Worm (Caenorhabditis elegans) whole organism, late embryonic: ENCODE results near the gene T02H6.7.

Experiments
- C38D4.7 ChIP-seq: fragments of 200-800 bp; sonication (Bioruptor generic); optimal IDR thresholded peaks from 2 replicates; lab custom pipeline; 2018; ENCODE audit warnings: mild to moderate bottlenecking, missing genetic modification characterization, moderate library complexity, missing compliant biosample characterization
- T23F11.4 ChIP-seq: fragments of 200-800 bp; sonication (Bioruptor generic); optimal IDR thresholded peaks from 2 replicates; lab custom pipeline; 2018; ENCODE audit warnings: mild to moderate bottlenecking, missing genetic modification characterization, missing compliant biosample characterization
- ama-1 ChIP-seq: fragments of 150-350 bp; optimal IDR thresholded peaks from 2 replicates; lab custom pipeline; 2014
- ceh-14 ChIP-seq: sonication (generic microtip); optimal IDR thresholded peaks from 2 replicates; lab custom pipeline; 2016; ENCODE audit warnings: missing genotype, missing genetic modification characterization, missing compliant biosample characterization
- ceh-18 ChIP-seq: sonication (generic microtip); optimal IDR thresholded peaks from 2 replicates; lab custom pipeline; 2016; ENCODE audit warnings: missing genetic modification characterization, missing compliant biosample characterization
- ceh-22 ChIP-seq: sonication (generic microtip); optimal IDR thresholded peaks from 2 replicates; lab custom pipeline; 2017; ENCODE audit warnings: missing biosample characterization, missing genetic modification characterization
- ceh-30 ChIP-seq: fragments of 150-350 bp; optimal IDR thresholded peaks from 2 replicates; lab custom pipeline; 2014; ENCODE audit warnings: missing biosample characterization, missing genetic modification characterization
- ceh-31 ChIP-seq: sonication (generic microtip); optimal IDR thresholded peaks from 2 replicates; lab custom pipeline; 2016; ENCODE audit warnings: missing genetic modification characterization, missing compliant biosample characterization
- dmd-4 ChIP-seq: sonication (generic microtip); optimal IDR thresholded peaks from 2 replicates; lab custom pipeline; 2016; ENCODE audit warnings: borderline replicate concordance, missing genetic modification characterization, missing compliant biosample characterization
- dve-1 ChIP-seq: sonication (generic microtip); optimal IDR thresholded peaks from 2 replicates; lab custom pipeline; 2017; ENCODE audit warnings: antibody characterized with exemption, mild to moderate bottlenecking, missing genetic modification characterization, missing compliant biosample characterization
- elt-2 ChIP-seq: sonication (generic microtip); optimal IDR thresholded peaks from 2 replicates; lab custom pipeline; 2016; ENCODE audit warnings: missing genetic modification reagents, missing genetic modification characterization, missing compliant biosample characterization
- fkh-10 ChIP-seq: fragments of 150-350 bp; optimal IDR thresholded peaks from 2 replicates; lab custom pipeline; 2014; ENCODE audit warnings: missing biosample characterization, missing genetic modification reagents, missing genetic modification characterization
- fkh-6 ChIP-seq: sonication (generic microtip); optimal IDR thresholded peaks from 2 replicates; lab custom pipeline; 2016; ENCODE audit warnings: missing genetic modification characterization, missing compliant biosample characterization
- hlh-6 ChIP-seq: sonication (generic microtip); optimal IDR thresholded peaks from 2 replicates; lab custom pipeline; 2016; ENCODE audit warnings: missing genotype, missing genetic modification characterization, missing compliant biosample characterization
- hlh-8 ChIP-seq: sonication (generic microtip); optimal IDR thresholded peaks from 2 replicates; lab custom pipeline; 2016; ENCODE audit warnings: missing genotype, missing genetic modification characterization, missing compliant biosample characterization
- madf-2 ChIP-seq: sonication (generic microtip); optimal IDR thresholded peaks from 2 replicates; lab custom pipeline; 2017; ENCODE audit warnings: missing genetic modification characterization, missing compliant biosample characterization
- mec-3 ChIP-seq: sonication (generic microtip); optimal IDR thresholded peaks from 2 replicates; lab custom pipeline; 2016; ENCODE audit warnings: borderline replicate concordance, missing genetic modification characterization, missing compliant biosample characterization
- nfya-1 ChIP-seq: sonication (generic microtip); optimal IDR thresholded peaks from 2 replicates; lab custom pipeline; 2017; ENCODE audit warnings: missing genetic modification characterization, mild to moderate bottlenecking, missing compliant biosample characterization, antibody characterized with exemption, moderate library complexity
- nhr-11 ChIP-seq: fragments of 150-350 bp; optimal IDR thresholded peaks from 2 replicates; lab custom pipeline; 2014; ENCODE audit warnings: missing biosample characterization, missing genetic modification characterization
- npax-4 ChIP-seq: sonication (generic microtip); optimal IDR thresholded peaks from 2 replicates; lab custom pipeline; 2016; ENCODE audit warnings: missing genetic modification characterization, missing compliant biosample characterization
- pat-9 ChIP-seq: fragments of 200-800 bp; sonication (Bioruptor generic); optimal IDR thresholded peaks from 2 replicates; lab custom pipeline; 2018; ENCODE audit warnings: mild to moderate bottlenecking, missing genetic modification characterization, moderate library complexity, missing compliant biosample characterization
- pha-4 ChIP-seq: fragments of 150-350 bp; optimal IDR thresholded peaks from 2 replicates; lab custom pipeline; 2018; ENCODE audit warnings: missing biosample characterization, missing genetic modification reagents, missing genetic modification characterization
- pros-1 ChIP-seq: fragments of 150-350 bp; optimal IDR thresholded peaks from 2 replicates; lab custom pipeline; 2014; ENCODE audit warnings: missing biosample characterization, missing genetic modification reagents, missing genetic modification characterization
- rnt-1 ChIP-seq: sonication (generic microtip); optimal IDR thresholded peaks from 2 replicates; lab custom pipeline; 2016; ENCODE audit warnings: missing genetic modification characterization, missing compliant biosample characterization
- sdc-2 ChIP-seq: sonication (generic microtip); optimal IDR thresholded peaks from 2 replicates; lab custom pipeline; 2016; ENCODE audit warnings: missing genotype, missing genetic modification characterization, missing compliant biosample characterization
- sox-4 ChIP-seq: sonication (generic microtip); optimal IDR thresholded peaks from 2 replicates; lab custom pipeline; 2017; ENCODE audit warnings: mild to moderate bottlenecking, missing genetic modification characterization, inconsistent platforms, missing compliant biosample characterization
- tbx-7 ChIP-seq: sonication (generic microtip); optimal IDR thresholded peaks from 2 replicates; lab custom pipeline; 2016; ENCODE audit warnings: missing genotype, missing genetic modification characterization, missing compliant biosample characterization
- unc-42 ChIP-seq: sonication (generic microtip); optimal IDR thresholded peaks from 2 replicates; lab custom pipeline; 2016; ENCODE audit warnings: missing genotype, missing genetic modification characterization, missing compliant biosample characterization
- unc-55 ChIP-seq: sonication (generic microtip); optimal IDR thresholded peaks from 2 replicates; lab custom pipeline; 2017; ENCODE audit warnings: missing biosample characterization, missing genetic modification reagents, missing genetic modification characterization

T02H6.7 gene

DNA sequence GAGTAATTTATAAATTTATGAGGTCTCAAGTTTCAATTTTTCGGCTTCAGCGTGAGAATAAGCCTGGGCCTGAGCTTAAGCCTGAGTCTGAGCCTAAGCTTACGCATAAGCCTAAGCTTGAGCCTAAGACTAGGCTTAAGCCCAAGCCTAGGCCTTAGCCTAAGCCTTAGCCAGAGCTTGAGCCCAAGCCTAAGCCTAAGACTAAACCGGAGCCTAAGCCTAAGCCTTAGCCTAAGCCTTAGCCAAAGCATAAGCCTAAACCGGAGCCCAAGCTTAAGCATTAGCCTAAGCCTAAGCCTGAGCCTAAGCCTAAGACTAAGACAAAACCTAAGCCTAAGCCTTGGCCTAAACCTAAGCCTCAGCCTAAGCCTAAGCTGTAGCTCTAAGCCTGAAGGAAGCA is 38.7 kb upstream of the T02H6.7 start:
- TF ChIP-seq hlh-6 (tag; lab: Kevin White, UChicago) = no peak
- no peak for TF ChIP-seq pros-1 (tag; lab: Kevin White, UChicago)
- TF ChIP-seq dve-1 (tag; lab: Kevin White, UChicago) = peak; percentile 80
- TF ChIP-seq, all 69 proteins: peak for 1

DNA sequence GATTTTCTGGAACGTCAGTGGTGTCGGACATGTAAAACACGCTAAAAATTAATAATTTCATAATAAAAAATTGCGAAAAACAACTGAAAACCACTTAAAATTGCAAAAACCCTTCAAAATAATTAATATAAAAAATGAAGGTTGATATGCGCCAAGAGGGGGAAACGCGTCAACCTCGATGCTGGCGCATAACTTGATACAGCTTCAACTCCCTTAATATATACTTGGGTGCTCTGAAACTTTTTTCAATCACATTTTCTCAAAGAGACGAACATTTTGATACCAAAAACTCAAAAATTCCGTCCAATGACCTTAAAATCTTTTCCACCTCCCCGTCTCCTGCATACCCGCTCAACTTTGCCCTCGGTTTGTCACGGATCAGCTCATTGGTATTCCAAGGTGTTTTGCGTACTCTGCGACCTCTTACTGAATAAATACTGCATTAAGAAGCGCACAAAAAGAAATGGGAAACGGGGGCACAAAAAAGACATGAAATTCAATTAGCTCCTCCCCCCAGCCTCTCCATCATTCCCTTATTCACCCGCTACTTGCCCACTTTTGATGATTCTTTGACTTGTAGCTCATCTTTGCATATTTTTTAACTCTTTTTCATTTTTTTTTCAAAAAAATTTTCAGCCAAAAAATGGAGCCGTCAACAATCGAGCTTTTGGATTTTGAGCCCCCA is 32.0 kb upstream of the T02H6.7 start, which contains the start of the genes K07E8.7 and frpr-14:
TSS of gene K07E8.7 (minus strand) at position 47 of the 685 bp plus-strand sequence.
TSS of gene frpr-14 (plus strand) at position 635 of the 685 bp plus-strand sequence.
- no peak for TF ChIP-seq npax-4 (tag; lab: Kevin White, UChicago)
- no peak for TF ChIP-seq ceh-14 (tag; lab: Kevin White, UChicago)
- TF ChIP-seq ceh-30 (tag; lab: Kevin White, UChicago) = no peak
- peak; percentile 27 for TF ChIP-seq unc-42 (tag; lab: Kevin White, UChicago)
- TF ChIP-seq dmd-4 = no peak

DNA sequence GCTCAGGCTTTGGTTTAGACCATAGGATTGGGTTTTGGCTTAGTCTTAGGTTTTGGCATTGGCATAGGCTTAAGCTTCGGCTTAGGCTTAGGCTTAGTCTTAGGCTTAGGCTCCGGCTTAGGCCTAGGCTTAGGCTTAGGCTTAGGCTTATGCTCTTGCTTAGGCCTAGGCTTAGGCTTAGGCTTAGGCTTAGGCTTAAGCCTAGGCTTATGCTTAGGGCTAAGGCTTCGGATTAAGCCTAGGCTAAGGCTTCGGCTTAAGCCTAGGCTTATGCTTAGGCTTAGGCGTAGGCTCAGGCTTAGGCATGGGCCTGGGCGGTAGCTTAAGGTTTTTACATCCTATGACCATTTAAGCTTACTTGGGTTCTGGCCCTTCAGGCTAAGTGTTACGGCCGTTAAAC is 31.1 kb upstream of the T02H6.7 start:
- TF ChIP-seq dve-1 (tag; lab: Kevin White, UChicago) (peak; percentile 79), mec-3 (tag; lab: Kevin White, UChicago) (peak; percentile 24), nfya-1 (tag; lab: Kevin White, UChicago) (no peak)
- TF ChIP-seq, all 69 proteins: peak for 2

DNA sequence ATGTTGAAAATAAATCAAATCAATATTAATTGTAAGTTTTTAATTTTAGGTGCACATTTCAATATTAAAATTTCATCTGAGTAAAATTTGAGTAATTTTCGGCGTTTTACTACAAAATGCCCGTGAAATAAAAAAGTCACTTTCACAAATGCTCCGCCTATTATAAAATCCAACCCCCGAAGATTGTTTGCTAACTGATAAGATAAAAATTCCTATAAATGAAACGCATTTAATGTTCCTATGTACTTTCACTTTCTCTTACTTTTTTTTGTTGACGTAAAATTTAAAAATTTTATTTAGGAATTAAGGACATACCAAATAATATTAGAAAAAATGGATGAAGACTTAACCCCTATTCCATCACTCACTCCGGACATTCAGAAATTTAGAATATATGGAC is 24.1 kb upstream of the T02H6.7 start, which contains the start of gene sdz-24:
TSS of gene sdz-24 (plus strand) at position 301 of the 400 bp plus-strand sequence.
- TF ChIP-seq sdc-2 (tag; lab: Kevin White, UChicago) (no peak), T23F11.4 (GFP tag; lab: Kevin White, UChicago) (no peak), fkh-10 (no peak), ceh-31 (tag; lab: Kevin White, UChicago) (no peak), fkh-6 (tag; lab: Kevin White, UChicago) (no peak), unc-55 (GFP tag; lab: Kevin White, UChicago) (no peak), madf-2 (no peak), pha-4 (tag; lab: Kevin White, UChicago) (no peak), mec-3 (tag; lab: Kevin White, UChicago) (no peak), dve-1 (tag; lab: Kevin White, UChicago) (no peak), ama-1 (no peak), rnt-1 (no peak), tbx-7 (tag; lab: Kevin White, UChicago) (no peak), C38D4.7 (GFP tag; lab: Kevin White, UChicago) (no peak), sox-4 (tag; lab: Kevin White, UChicago) (no peak), hlh-8 (no peak), ceh-18 (tag; lab: Kevin White, UChicago) (no peak), nhr-11 (tag; lab: Kevin White, UChicago) (no peak), elt-2 (no peak)
- TF ChIP-seq, all 69 proteins: peak for 0

DNA sequence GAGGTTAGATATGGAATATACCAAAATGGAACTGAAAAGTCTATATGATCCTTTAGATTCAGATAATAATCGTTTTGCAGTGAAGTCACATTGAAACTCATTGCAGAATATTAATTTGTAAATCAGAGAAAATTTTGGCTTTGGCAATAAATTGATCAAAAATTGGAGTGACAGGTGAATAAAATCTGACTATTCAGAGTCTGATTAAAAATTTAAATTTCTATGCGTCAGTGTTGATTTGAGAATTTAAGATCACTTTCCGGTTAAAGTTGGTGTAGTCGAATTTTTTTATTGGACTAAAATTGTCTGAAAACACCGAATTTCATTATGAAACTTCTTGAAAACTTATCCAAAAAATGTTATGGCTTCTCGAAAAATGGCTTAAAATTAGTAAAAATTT is 20.7 kb upstream of the T02H6.7 start, which contains the start of gene sri-45:
TSS of gene sri-45 (minus strand) at position 101 of the 400 bp plus-strand sequence.
- TF ChIP-seq pros-1 (tag; lab: Kevin White, UChicago) = no peak
- TF ChIP-seq rnt-1 = no peak
- TF ChIP-seq elt-2 = no peak
- no peak for TF ChIP-seq nfya-1 (tag; lab: Kevin White, UChicago)
- no peak for TF ChIP-seq npax-4 (tag; lab: Kevin White, UChicago)

DNA sequence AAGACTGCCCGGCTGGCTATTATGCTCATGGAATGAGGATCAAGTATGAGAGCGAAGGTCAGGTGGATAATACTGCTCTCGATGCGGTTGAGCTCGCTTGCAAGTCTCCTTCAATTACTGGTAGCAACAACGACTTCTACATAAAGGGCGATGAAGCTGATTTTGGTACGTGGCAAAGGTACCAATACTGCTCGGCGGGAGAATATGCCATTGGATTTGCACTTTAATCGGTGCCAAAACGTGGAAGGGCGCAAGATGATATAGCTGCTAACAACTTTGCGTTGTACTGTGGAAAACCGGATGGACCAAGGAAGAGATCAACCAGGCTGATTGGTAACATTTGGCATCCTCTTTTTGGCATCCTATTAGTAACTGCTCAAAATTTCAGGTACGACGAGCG is 14.6 kb upstream of the T02H6.7 start:
- no peak for TF ChIP-seq fkh-6 (tag; lab: Kevin White, UChicago)
- no peak for TF ChIP-seq hlh-6 (tag; lab: Kevin White, UChicago)
- TF ChIP-seq ceh-22 (tag; lab: Kevin White, UChicago) = no peak
- TF ChIP-seq pat-9 = no peak
